Fruit fly (Drosophila melanogaster) whole organism, wandering third instar larva: ENCODE results near the gene ed.

Source experiments
- Abd-B ChIP-seq: fragments of >200 bp; optimal IDR thresholded peaks from 2 replicates; lab custom pipeline; 2017; ENCODE audit warnings: missing biosample characterization, missing genetic modification characterization
- CG32264 ChIP-seq: fragments of 200-800 bp; sonication (Bioruptor generic); optimal IDR thresholded peaks from 2 replicates; lab custom pipeline; 2016; ENCODE audit warnings: missing biosample characterization, missing genetic modification characterization
- CG9705 ChIP-seq: fragments of 200-800 bp; sonication (Bioruptor generic); optimal IDR thresholded peaks from 2 replicates; lab custom pipeline; 2018; ENCODE audit warnings: missing biosample characterization, mild to moderate bottlenecking, missing genetic modification characterization
- CrebA ChIP-seq: fragments of 200-800 bp; sonication (Bioruptor generic); optimal IDR thresholded peaks from 2 replicates; lab custom pipeline; 2016; ENCODE audit warnings: missing biosample characterization, mild to moderate bottlenecking, missing genetic modification characterization, borderline replicate concordance
- Dfd ChIP-seq: fragments of >200 bp; optimal IDR thresholded peaks from 2 replicates; lab custom pipeline; 2017; ENCODE audit warnings: missing biosample characterization, missing genetic modification characterization
- Dif ChIP-seq: fragments of 200-275, 200-300 bp; sonication (Bioruptor generic); optimal IDR thresholded peaks from 2 replicates; lab custom pipeline; 2018; ENCODE audit warnings: missing biosample characterization, missing genetic modification characterization; ENCODE audit not compliant: partially characterized antibody
- GATAd ChIP-seq: sonication (Bioruptor generic); optimal IDR thresholded peaks from 2 replicates; lab custom pipeline; 2016; ENCODE audit warnings: missing biosample characterization, missing genetic modification characterization
- HLH106 ChIP-seq: fragments of 200-800 bp; optimal IDR thresholded peaks from 3 replicates; lab custom pipeline; 2019; ENCODE audit warnings: missing biosample characterization, mild to moderate bottlenecking, missing genetic modification characterization, moderate library complexity
- Hnf4 ChIP-seq: fragments of 200-800 bp; sonication (Bioruptor generic); optimal IDR thresholded peaks from 2 replicates; lab custom pipeline; 2016; ENCODE audit warnings: missing biosample characterization, mild to moderate bottlenecking, missing genetic modification characterization
- Hr78 ChIP-seq: fragments of >200 bp; optimal IDR thresholded peaks from 2 replicates; lab custom pipeline; 2017; ENCODE audit warnings: missing biosample characterization, missing genetic modification characterization
- Hr83 ChIP-seq: fragments of 200-300 bp; sonication (Bioruptor generic); optimal IDR thresholded peaks from 2 replicates; lab custom pipeline; 2016; ENCODE audit warnings: missing biosample characterization, mild to moderate bottlenecking, missing genetic modification characterization, moderate library complexity; ENCODE audit not compliant: poor library complexity, severe bottlenecking
- Jra ChIP-seq: sonication (Bioruptor generic); optimal IDR thresholded peaks from 2 replicates; lab custom pipeline; 2016; ENCODE audit warnings: missing biosample characterization, missing genetic modification characterization
- Mio ChIP-seq: sonication (Bioruptor generic); optimal IDR thresholded peaks from 2 replicates; lab custom pipeline; 2016; ENCODE audit warnings: missing biosample characterization, missing genetic modification characterization
- OdsH ChIP-seq: fragments of 200-800 bp; sonication (Bioruptor generic); optimal IDR thresholded peaks from 2 replicates; lab custom pipeline; 2016; ENCODE audit warnings: missing biosample characterization, mild to moderate bottlenecking, missing genetic modification characterization
- Rel ChIP-seq, 2 experiments: fragments of 200-800 bp; sonication (Bioruptor generic) in 1 of 2; optimal IDR thresholded peaks; 2 replicates in 1 of 2; 3 replicates in 1 of 2; lab custom pipeline; 2016 to 2019; ENCODE audit warnings: mild to moderate bottlenecking in 2 of 2, missing biosample characterization in 2 of 2, missing genetic modification characterization in 2 of 2, moderate library complexity in 1 of 2
- Sp1 ChIP-seq: fragments of 200-800 bp; sonication (Bioruptor generic); optimal IDR thresholded peaks from 3 replicates; lab custom pipeline; 2019; ENCODE audit warnings: missing biosample characterization, mild to moderate bottlenecking, missing genetic modification characterization, moderate library complexity
- br ChIP-seq: fragments of 200-800 bp; sonication (Bioruptor generic); optimal IDR thresholded peaks from 2 replicates; lab custom pipeline; 2016; ENCODE audit warnings: missing biosample characterization, missing genetic modification characterization
- brk ChIP-seq: fragments of 200-800 bp; sonication (Bioruptor generic); optimal IDR thresholded peaks from 2 replicates; lab custom pipeline; 2016; ENCODE audit warnings: missing biosample characterization, mild to moderate bottlenecking, missing genetic modification characterization
- dl ChIP-seq, 2 experiments: fragments of 175-275, 200-275 bp in 1 of 2; fragments of 200-275 bp in 1 of 2; sonication (Bioruptor generic); optimal IDR thresholded peaks; lab custom pipeline; 2018; ENCODE audit warnings: mild to moderate bottlenecking in 2 of 2, missing biosample characterization in 2 of 2, missing genetic modification characterization in 2 of 2, moderate library complexity in 2 of 2; ENCODE audit not compliant: partially characterized antibody in 2 of 2, insufficient read depth in 1 of 2
- dmrt93B ChIP-seq: fragments of 200-800 bp; sonication (Bioruptor generic); optimal IDR thresholded peaks from 2 replicates; lab custom pipeline; 2018; ENCODE audit warnings: missing biosample characterization, mild to moderate bottlenecking, missing genetic modification characterization
- dsf ChIP-seq: sonication (Bioruptor generic); optimal IDR thresholded peaks from 2 replicates; lab custom pipeline; 2016; ENCODE audit warnings: missing biosample characterization, missing genetic modification characterization, borderline replicate concordance
- ey ChIP-seq: fragments of 200-800 bp; sonication (Bioruptor generic); optimal IDR thresholded peaks from 2 replicates; lab custom pipeline; 2016; ENCODE audit warnings: missing biosample characterization, missing genetic modification characterization
- foxo ChIP-seq, 2 experiments: fragments of 200-800 bp; sonication (Bioruptor generic); optimal IDR thresholded peaks; 2 replicates in 1 of 2; 3 replicates in 1 of 2; lab custom pipeline; 2016 to 2017; ENCODE audit warnings: missing biosample characterization in 2 of 2, missing genetic modification characterization in 2 of 2
- fru ChIP-seq: fragments of 200-800 bp; sonication (Bioruptor generic); optimal IDR thresholded peaks from 3 replicates; lab custom pipeline; 2016; ENCODE audit warnings: missing biosample characterization, mild to moderate bottlenecking, missing genetic modification characterization
- h ChIP-seq: fragments of 200-800 bp; sonication (Bioruptor generic); optimal IDR thresholded peaks from 3 replicates; lab custom pipeline; 2016; ENCODE audit warnings: missing biosample characterization, mild to moderate bottlenecking, missing genetic modification characterization
- jim ChIP-seq: fragments of 175-275, 200-325 bp; sonication (Bioruptor generic); optimal IDR thresholded peaks from 2 replicates; lab custom pipeline; 2016; ENCODE audit warnings: missing biosample characterization, mild to moderate bottlenecking, missing genetic modification characterization
- lola ChIP-seq: fragments of >200 bp; optimal IDR thresholded peaks from 2 replicates; lab custom pipeline; 2017; ENCODE audit warnings: missing biosample characterization, missing genetic modification characterization
- pan ChIP-seq: fragments of >200 bp; optimal IDR thresholded peaks from 2 replicates; lab custom pipeline; 2017
- psq ChIP-seq: fragments of 200-800 bp; sonication (Bioruptor generic); optimal IDR thresholded peaks from 3 replicates; lab custom pipeline; 2017; ENCODE audit warnings: missing biosample characterization, mild to moderate bottlenecking, missing genetic modification characterization, moderate library complexity
- rgr ChIP-seq: fragments of 200-800 bp; sonication (Bioruptor generic); optimal IDR thresholded peaks from 3 replicates; lab custom pipeline; 2016; ENCODE audit warnings: missing biosample characterization, mild to moderate bottlenecking, missing genetic modification characterization
- sage ChIP-seq: fragments of 200-800 bp; sonication (Bioruptor generic); optimal IDR thresholded peaks from 2 replicates; lab custom pipeline; 2016; ENCODE audit warnings: missing biosample characterization, mild to moderate bottlenecking, missing genetic modification characterization
- sv ChIP-seq: fragments of 200-800 bp; sonication (Bioruptor generic); optimal IDR thresholded peaks from 3 replicates; lab custom pipeline; 2016; ENCODE audit warnings: missing biosample characterization, missing genetic modification characterization
- tai ChIP-seq: sonication (Bioruptor generic); optimal IDR thresholded peaks from 2 replicates; lab custom pipeline; 2016; ENCODE audit warnings: missing biosample characterization, missing genetic modification characterization
- usp ChIP-seq: fragments of >200 bp; optimal IDR thresholded peaks from 2 replicates; lab custom pipeline; 2017; ENCODE audit warnings: missing biosample characterization, missing genetic modification characterization
- woc ChIP-seq: sonication (Bioruptor generic); optimal IDR thresholded peaks from 2 replicates; lab custom pipeline; 2016; ENCODE audit warnings: missing biosample characterization, mild to moderate bottlenecking, missing genetic modification characterization

The ed gene

dm6 chr2L:4051770-4052169 is 20.6 kb downstream of the ed start:
- no peak for TF ChIP-seq Hr78
- TF ChIP-seq h, result no peak
- TF ChIP-seq tai (GFP tag; lab: Kevin White, UChicago), result no peak
- TF ChIP-seq dl (GFP tag; optimal IDR thresholded peaks at IDR 0.05; lab: Kevin White, UChicago; ENCODE audit: insufficient read depth in 1 of 2, partially characterized antibody in 2 of 2), result no peak
- TF ChIP-seq brk, result no peak
- no peak for TF ChIP-seq Abd-B (GFP tag; lab: Kevin White, UChicago)
- TF ChIP-seq Dfd (GFP tag; lab: Kevin White, UChicago), result no peak
- TF ChIP-seq CG32264 (GFP tag; lab: Kevin White, UChicago), result no peak
- TF ChIP-seq CrebA (GFP tag; lab: Kevin White, UChicago), result no peak
- TF ChIP-seq fru (GFP tag; lab: Kevin White, UChicago), result no peak
- TF ChIP-seq ey (GFP tag; lab: Kevin White, UChicago), result no peak
- TF ChIP-seq psq, result no peak
- no peak for TF ChIP-seq Rel (GFP tag; optimal IDR thresholded peaks at IDR 0.05; lab: Kevin White, UChicago)
- TF ChIP-seq Rel (tag; optimal IDR thresholded peaks at IDR 0.05; lab: Kevin White, UChicago), result no peak
- no peak for TF ChIP-seq HLH106 (tag; lab: Kevin White, UChicago)
- TF ChIP-seq Hnf4 (GFP tag; lab: Kevin White, UChicago), result no peak
- no peak for TF ChIP-seq sage (GFP tag; lab: Kevin White, UChicago)
- TF ChIP-seq Hr83 (GFP tag; lab: Kevin White, UChicago), result no peak

DNA sequence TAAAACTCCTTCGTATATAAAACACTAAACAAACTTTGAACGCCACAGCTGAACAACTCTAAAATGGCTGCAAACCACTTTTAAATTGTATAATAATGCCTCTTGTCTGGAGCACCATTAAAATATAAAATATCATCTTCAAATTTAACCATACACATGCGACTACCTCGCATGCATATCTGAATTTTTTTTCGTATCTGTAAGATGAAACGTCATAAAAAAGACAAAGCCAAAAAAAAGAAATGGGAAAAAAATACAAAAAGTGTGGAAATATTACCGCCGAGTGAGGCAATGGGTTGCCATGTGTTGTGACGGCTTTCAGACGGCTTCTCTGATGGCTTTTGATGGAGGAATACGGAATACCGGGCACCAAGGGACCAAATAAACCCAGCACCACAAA is 21.2 kb downstream of the ed start:
- no peak for TF ChIP-seq Jra
- no peak for TF ChIP-seq rgr (GFP tag; lab: Kevin White, UChicago)
- TF ChIP-seq GATAd (GFP tag; lab: Kevin White, UChicago), result no peak
- TF ChIP-seq dmrt93B (GFP tag; lab: Kevin White, UChicago), result no peak
- no peak for TF ChIP-seq HLH106 (tag; lab: Kevin White, UChicago)
- TF ChIP-seq CG9705 (GFP tag; lab: Kevin White, UChicago), result no peak
- no peak for TF ChIP-seq pan (lab: Kevin White, UChicago)
- no peak for TF ChIP-seq Mio (GFP tag; lab: Kevin White, UChicago)
- no peak for TF ChIP-seq CG32264 (GFP tag; lab: Kevin White, UChicago)
- no peak for TF ChIP-seq OdsH (GFP tag; lab: Kevin White, UChicago)
- TF ChIP-seq ey (GFP tag; lab: Kevin White, UChicago), result no peak
- no peak for TF ChIP-seq dsf (GFP tag; lab: Kevin White, UChicago)
- no peak for TF ChIP-seq woc (GFP tag; lab: Kevin White, UChicago)
- no peak for TF ChIP-seq lola (GFP tag; lab: Kevin White, UChicago)
- no peak for TF ChIP-seq Dfd (GFP tag; lab: Kevin White, UChicago)
- TF ChIP-seq usp (GFP tag; lab: Kevin White, UChicago), result no peak
- TF ChIP-seq CrebA (GFP tag; lab: Kevin White, UChicago), result no peak
- no peak for TF ChIP-seq Dif (GFP tag; lab: Kevin White, UChicago)
- TF ChIP-seq Rel (GFP tag; optimal IDR thresholded peaks at IDR 0.05; lab: Kevin White, UChicago), result no peak
- TF ChIP-seq Rel (tag; optimal IDR thresholded peaks at IDR 0.05; lab: Kevin White, UChicago), result no peak
- TF ChIP-seq Sp1 (GFP tag; lab: Kevin White, UChicago), result no peak
- TF ChIP-seq, all 38 proteins: peak for 0

dm6 chr2L:4053421-4054091 is 22.4 kb downstream of the ed start:
- TF ChIP-seq dsf (GFP tag; lab: Kevin White, UChicago), result no peak
- no peak for TF ChIP-seq Hnf4 (GFP tag; lab: Kevin White, UChicago)
- TF ChIP-seq sv (GFP tag; lab: Kevin White, UChicago), result peak; percentile 48
- peak; percentile 54 for TF ChIP-seq OdsH (GFP tag; lab: Kevin White, UChicago)
- no peak for TF ChIP-seq Rel (GFP tag; optimal IDR thresholded peaks at IDR 0.05; lab: Kevin White, UChicago)
- TF ChIP-seq Rel (tag; optimal IDR thresholded peaks at IDR 0.05; lab: Kevin White, UChicago), result no peak
- no peak for TF ChIP-seq Jra
- no peak for TF ChIP-seq jim (GFP tag; lab: Kevin White, UChicago)
- peak; percentile 9 for TF ChIP-seq br (GFP tag; lab: Kevin White, UChicago)
- TF ChIP-seq h, result peak; percentile 24
- TF ChIP-seq foxo (GFP tag; optimal IDR thresholded peaks at IDR 0.05; lab: Kevin White, UChicago), result peak in 1 of 2 experiments; percentile 34
- no peak for TF ChIP-seq pan (lab: Kevin White, UChicago)
- peak; percentile 36 for TF ChIP-seq psq
- TF ChIP-seq Sp1 (GFP tag; lab: Kevin White, UChicago), result peak; percentile 37
- no peak for TF ChIP-seq tai (GFP tag; lab: Kevin White, UChicago)
